Worm (Caenorhabditis elegans): Measurements from ENCODE around the gene Y57G11B.6.

- TF ChIP-seq unc-62 (GFP tag; optimal IDR thresholded peaks at IDR 0.05): no peak
- no peak for TF ChIP-seq snpc-4 (tag; optimal IDR thresholded peaks at IDR 0.05)
- no peak for TF ChIP-seq blmp-1 (tag; optimal IDR thresholded peaks at IDR 0.05; ENCODE audit: insufficient read depth)
- no peak for TF ChIP-seq nhr-77 (tag; optimal IDR thresholded peaks at IDR 0.05)
- TF ChIP-seq nhr-12 (tag; optimal IDR thresholded peaks at IDR 0.05): no peak
- TF ChIP-seq lin-39 (tag; optimal IDR thresholded peaks at IDR 0.05): no peak
These were observed 5.4 kb downstream of the Y57G11B.6 start, which contains the start of gene T27E7.9 for ce11 chrIV:14549308-14549707.
